Worm (Caenorhabditis elegans) whole organism, L2 larva: ENCODE measurements around the gene eif-3.K.
A peak's percentile ranks its signal among the peaks of the same experiment; 100 is the strongest.

ENCODE experiments used
- F13H6.1 ChIP-seq: sonication (generic microtip); optimal IDR thresholded peaks from 2 replicates; lab custom pipeline; 2016; ENCODE audit warnings: missing genetic modification characterization, missing compliant biosample characterization
- ZK546.5 ChIP-seq: sonication (generic microtip); optimal IDR thresholded peaks from 2 replicates; lab custom pipeline; 2017; ENCODE audit warnings: missing biosample characterization, missing genetic modification characterization
- aly-2 ChIP-seq: fragments of 150-350 bp; optimal IDR thresholded peaks from 2 replicates; lab custom pipeline; 2014; ENCODE audit warnings: missing biosample characterization, missing genetic modification characterization
- ama-1 ChIP-seq: fragments of 150-350 bp; optimal IDR thresholded peaks from 2 replicates; lab custom pipeline; 2018; ENCODE audit warnings: inconsistent platforms
- blmp-1 ChIP-seq: sonication (generic microtip); optimal IDR thresholded peaks from 2 replicates; lab custom pipeline; 2017; ENCODE audit warnings: missing genetic modification characterization, mild to moderate bottlenecking, missing compliant biosample characterization, antibody characterized with exemption, moderate library complexity; ENCODE audit not compliant: insufficient read depth
- ceh-82 ChIP-seq: fragments of 150-350 bp; optimal IDR thresholded peaks from 2 replicates; lab custom pipeline; 2014; ENCODE audit warnings: missing biosample characterization, missing genetic modification characterization
- crh-2 ChIP-seq: sonication (generic microtip); optimal IDR thresholded peaks from 2 replicates; lab custom pipeline; 2017; ENCODE audit warnings: missing biosample characterization, missing genetic modification characterization
- dmd-4 ChIP-seq: sonication (generic microtip); optimal IDR thresholded peaks from 2 replicates; lab custom pipeline; 2017; ENCODE audit warnings: missing biosample characterization, missing genetic modification characterization
- elt-3 ChIP-seq: sonication (generic microtip); optimal IDR thresholded peaks from 2 replicates; lab custom pipeline; 2017; ENCODE audit warnings: missing biosample characterization, missing genetic modification characterization
- fos-1 ChIP-seq: fragments of 150-350 bp; optimal IDR thresholded peaks from 2 replicates; lab custom pipeline; 2014; ENCODE audit warnings: missing biosample characterization, missing genetic modification characterization
- gmeb-1 ChIP-seq: fragments of 150-350 bp; optimal IDR thresholded peaks from 2 replicates; lab custom pipeline; 2014; ENCODE audit warnings: missing biosample characterization, missing genetic modification characterization
- lin-11 ChIP-seq: fragments of 150-350 bp; sonication (generic microtip); optimal IDR thresholded peaks from 2 replicates; lab custom pipeline; 2014; ENCODE audit warnings: missing biosample characterization, missing genetic modification characterization, inconsistent platforms, mixed read lengths
- lsy-2 ChIP-seq, 2 experiments: fragments of 150-350 bp in 1 of 2; sonication (generic microtip) in 1 of 2; optimal IDR thresholded peaks; 2 replicates each; lab custom pipeline; 2014 to 2017; ENCODE audit warnings: missing biosample characterization in 2 of 2, missing genetic modification characterization in 2 of 2
- mbf-1 ChIP-seq: sonication (generic microtip); optimal IDR thresholded peaks from 2 replicates; lab custom pipeline; 2017; ENCODE audit warnings: missing biosample characterization, missing genetic modification characterization
- nhr-10 ChIP-seq: sonication (generic microtip); optimal IDR thresholded peaks from 2 replicates; lab custom pipeline; 2017; ENCODE audit warnings: missing biosample characterization, missing genetic modification characterization
- nhr-11 ChIP-seq: fragments of 150-350 bp; optimal IDR thresholded peaks from 2 replicates; lab custom pipeline; 2014; ENCODE audit warnings: missing biosample characterization, missing genetic modification characterization
- nhr-12 ChIP-seq: fragments of 150-350 bp; optimal IDR thresholded peaks from 2 replicates; lab custom pipeline; 2014; ENCODE audit warnings: missing biosample characterization, missing genetic modification characterization
- nhr-129 ChIP-seq: fragments of 150-350 bp; optimal IDR thresholded peaks from 2 replicates; lab custom pipeline; 2014; ENCODE audit warnings: missing biosample characterization, missing genetic modification characterization
- nhr-21 ChIP-seq: fragments of 150-350 bp; optimal IDR thresholded peaks from 2 replicates; lab custom pipeline; 2014; ENCODE audit warnings: missing biosample characterization, missing genetic modification characterization
- nhr-237 ChIP-seq: fragments of 150-350 bp; optimal IDR thresholded peaks from 2 replicates; lab custom pipeline; 2014; ENCODE audit warnings: missing biosample characterization, missing genetic modification characterization
- nhr-25 ChIP-seq: fragments of 150-350 bp; sonication (generic microtip); optimal IDR thresholded peaks from 3 replicates; lab custom pipeline; 2014; ENCODE audit warnings: missing biosample characterization, missing genetic modification characterization
- peb-1 ChIP-seq: fragments of 150-350 bp; optimal IDR thresholded peaks from 2 replicates; lab custom pipeline; 2014; ENCODE audit warnings: missing biosample characterization, missing genetic modification characterization
- sma-3 ChIP-seq: sonication (generic microtip); optimal IDR thresholded peaks from 2 replicates; lab custom pipeline; 2016; ENCODE audit warnings: missing genetic modification reagents, missing genetic modification characterization, missing compliant biosample characterization
- sma-9 ChIP-seq, 2 experiments: fragments of 150-350 bp in 1 of 2; sonication (generic microtip) in 1 of 2; optimal IDR thresholded peaks; 2 replicates each; lab custom pipeline; 2014 to 2016; ENCODE audit warnings: missing genetic modification characterization in 2 of 2, mild to moderate bottlenecking in 1 of 2, missing biosample characterization in 1 of 2, missing compliant biosample characterization in 1 of 2, missing genetic modification reagents in 1 of 2, moderate library complexity in 1 of 2
- snpc-4 ChIP-seq: fragments of 150-350 bp; optimal IDR thresholded peaks from 2 replicates; lab custom pipeline; 2014; ENCODE audit warnings: missing biosample characterization, missing genetic modification characterization
- unc-55 ChIP-seq: fragments of 150-350 bp; sonication (generic microtip); optimal IDR thresholded peaks from 3 replicates; lab custom pipeline; 2014; ENCODE audit warnings: missing biosample characterization, missing genetic modification reagents, missing genetic modification characterization
- unc-62 ChIP-seq: fragments of 150-350 bp; optimal IDR thresholded peaks from 2 replicates; lab custom pipeline; 2014; ENCODE audit warnings: missing biosample characterization, missing genetic modification reagents, missing genetic modification characterization
- ztf-1 ChIP-seq: fragments of 200-800 bp; sonication (Bioruptor generic); conservative IDR thresholded peaks from 2 replicates; pipeline ENCODE4 v1.3.6; 2022; ENCODE audit warnings: missing genetic modification characterization, missing compliant biosample characterization
- ztf-4 ChIP-seq: fragments of 150-350 bp; optimal IDR thresholded peaks from 2 replicates; lab custom pipeline; 2014; ENCODE audit warnings: missing biosample characterization, missing genetic modification characterization

eif-3.K gene

ce11 chrV:12907436-12907835 lies 46.4 kb upstream of the eif-3.K start:
- TF ChIP-seq nhr-11 (tag; lab: Kevin White, UChicago) (no peak), crh-2 (tag; lab: Kevin White, UChicago) (no peak), ztf-1 (no peak)

- TF ChIP-seq nhr-21 (tag; lab: Kevin White, UChicago) (no peak), nhr-12 (tag; lab: Kevin White, UChicago) (no peak), nhr-129 (tag; lab: Kevin White, UChicago) (no peak), nhr-237 (tag; lab: Kevin White, UChicago) (no peak), lin-11 (tag; lab: Kevin White, UChicago) (no peak), ceh-82 (tag; lab: Kevin White, UChicago) (no peak), ZK546.5 (no peak), sma-9 (GFP tag; optimal IDR thresholded peaks at IDR 0.05; lab: Kevin White, UChicago) (no peak), sma-9 (tag; optimal IDR thresholded peaks at IDR 0.05; lab: Kevin White, UChicago) (no peak), snpc-4 (tag; lab: Kevin White, UChicago) (no peak), nhr-11 (tag; lab: Kevin White, UChicago) (no peak)
Observed at ce11 chrV:12908614-12909013, 45.2 kb upstream of the eif-3.K start.

- peak; percentile 51 for TF ChIP-seq sma-9 (GFP tag; optimal IDR thresholded peaks at IDR 0.05; lab: Kevin White, UChicago)
- TF ChIP-seq sma-9 (tag; optimal IDR thresholded peaks at IDR 0.05; lab: Kevin White, UChicago): no peak
- TF ChIP-seq crh-2 (tag; lab: Kevin White, UChicago): peak; percentile 28
- TF ChIP-seq gmeb-1 (tag; lab: Kevin White, UChicago): peak; percentile 8
- TF ChIP-seq unc-55 (GFP tag; lab: Kevin White, UChicago): no peak
- TF ChIP-seq fos-1 (tag; lab: Kevin White, UChicago): peak; percentile 20
Observed at ce11 chrV:12909544-12910157, 44.2 kb upstream of the eif-3.K start, which contains the start of gene nid-1. Gene nid-1 (plus strand): TSS chrV:12910107.

ce11 chrV:12919705-12920104 lies 34.1 kb upstream of the eif-3.K start, which contains the start of gene lipl-1:
Gene lipl-1 (plus strand): TSS chrV:12919986.
- TF ChIP-seq fos-1 (tag; lab: Kevin White, UChicago) (peak; percentile 3), dmd-4 (tag; lab: Kevin White, UChicago) (no peak)

ce11 chrV:12921680-12922079 lies 32.1 kb upstream of the eif-3.K start:
- TF ChIP-seq fos-1 (tag; lab: Kevin White, UChicago) (peak; percentile 73), crh-2 (tag; lab: Kevin White, UChicago) (peak; percentile 43), sma-9 (GFP tag; optimal IDR thresholded peaks at IDR 0.05; lab: Kevin White, UChicago) (peak; percentile 75), sma-9 (tag; optimal IDR thresholded peaks at IDR 0.05; lab: Kevin White, UChicago) (no peak), nhr-129 (tag; lab: Kevin White, UChicago) (no peak), gmeb-1 (tag; lab: Kevin White, UChicago) (peak; percentile 34)

- TF ChIP-seq peb-1 (no peak), nhr-25 (tag; lab: Kevin White, UChicago) (no peak), unc-62 (GFP tag; lab: Kevin White, UChicago) (no peak), ztf-1 (no peak), dmd-4 (tag; lab: Kevin White, UChicago) (no peak), unc-55 (GFP tag; lab: Kevin White, UChicago) (no peak), nhr-11 (tag; lab: Kevin White, UChicago) (no peak), elt-3 (tag; lab: Kevin White, UChicago) (no peak), ama-1 (lab: Kevin White, UChicago) (no peak), nhr-10 (no peak), aly-2 (tag; lab: Kevin White, UChicago) (no peak), ztf-4 (no peak)
Observed at ce11 chrV:12922308-12922707, 31.5 kb upstream of the eif-3.K start, which contains the start of gene dhrs-4. Gene dhrs-4 (plus strand): TSS chrV:12922608.

ce11 chrV:12924128-12924527 lies 29.7 kb upstream of the eif-3.K start, which contains the start of gene pqn-67:
Gene pqn-67 (plus strand): TSS chrV:12924428.
- TF ChIP-seq sma-3 (no peak), lsy-2 (tag; optimal IDR thresholded peaks at IDR 0.05; lab: Kevin White, UChicago) (no peak), dmd-4 (tag; lab: Kevin White, UChicago) (no peak), aly-2 (tag; lab: Kevin White, UChicago) (no peak), gmeb-1 (tag; lab: Kevin White, UChicago) (no peak), F13H6.1 (tag; lab: Kevin White, UChicago) (no peak), blmp-1 (tag; lab: Kevin White, UChicago) (no peak), mbf-1 (no peak), crh-2 (tag; lab: Kevin White, UChicago) (no peak), lin-11 (tag; lab: Kevin White, UChicago) (no peak)
- TF ChIP-seq, all 48 proteins: peak for 0
